Worm (Caenorhabditis elegans) whole organism, L4/young adult: ENCODE results near the gene F56D6.13.

Experiments
- dao-5 ChIP-seq: sonication (generic microtip); optimal IDR thresholded peaks from 2 replicates; lab custom pipeline; 2016; ENCODE audit warnings: missing genotype, missing genetic modification characterization, moderate library complexity, missing compliant biosample characterization
- him-1 ChIP-seq: sonication (generic microtip); optimal IDR thresholded peaks from 2 replicates; lab custom pipeline; 2016; ENCODE audit warnings: missing genotype, missing genetic modification reagents, missing genetic modification characterization, missing compliant biosample characterization

DNA sequence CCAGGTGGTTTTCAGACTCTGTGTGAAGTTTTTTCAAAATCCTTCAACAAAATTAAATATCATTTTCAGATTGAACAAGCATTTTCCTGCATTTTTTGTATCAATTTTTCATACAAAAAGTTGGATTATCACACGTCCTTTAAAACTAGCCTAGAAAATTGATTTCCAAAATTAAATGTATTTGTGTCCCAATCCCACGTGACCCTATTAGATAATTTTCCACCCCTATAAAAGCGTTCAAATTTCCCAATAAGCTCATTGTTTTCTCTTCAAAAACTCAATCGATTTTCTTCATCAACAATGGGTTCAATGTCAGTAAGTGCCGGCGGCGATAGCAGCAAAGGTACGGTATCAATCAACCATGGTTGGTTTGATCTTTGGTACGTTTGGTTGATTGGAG lies 5.2 kb downstream of the F56D6.13 start, which contains the start of gene F56D6.19:
- TF ChIP-seq dao-5 (tag; lab: Kevin White, UChicago) (no peak), him-1 (tag; lab: Kevin White, UChicago) (no peak)
